Worm (Caenorhabditis elegans) whole organism, L4 larva: ENCODE results near the gene best-20.

Source experiments
- F26F4.8 ChIP-seq: fragments of 200-800 bp; sonication (Bioruptor generic); conservative IDR thresholded peaks from 2 replicates; pipeline ENCODE4 v1.3.6; 2022; ENCODE audit warnings: missing genetic modification characterization, missing compliant biosample characterization
- Y105C5A.15 ChIP-seq: fragments of 200-800 bp; sonication (Bioruptor generic); IDR thresholded peaks from 2 replicates; pipeline ENCODE4 v1.3.6; 2022; ENCODE audit warnings: missing genetic modification characterization, missing compliant biosample characterization
- aha-1 ChIP-seq: fragments of 150-350 bp; peaks from one replicate; lab custom pipeline; 2014; ENCODE audit warnings: missing biosample characterization, missing genetic modification characterization
- aly-2 ChIP-seq: sonication (generic microtip); optimal IDR thresholded peaks from 2 replicates; lab custom pipeline; 2018; ENCODE audit warnings: missing biosample characterization, missing genetic modification characterization
- ama-1 ChIP-seq: fragments of 150-350 bp; optimal IDR thresholded peaks from 2 replicates; lab custom pipeline; 2014; ENCODE audit warnings: inconsistent platforms, mixed read lengths
- arid-1 ChIP-seq: fragments of 200-800 bp; sonication (Bioruptor generic); conservative IDR thresholded peaks from 2 replicates; pipeline ENCODE4 v1.3.6; 2022; ENCODE audit warnings: missing genetic modification reagents, missing genetic modification characterization, missing compliant biosample characterization
- ceh-82 ChIP-seq: sonication (generic microtip); optimal IDR thresholded peaks from 2 replicates; lab custom pipeline; 2017; ENCODE audit warnings: missing biosample characterization, missing genetic modification characterization
- daf-12 ChIP-seq: fragments of 150-350 bp; optimal IDR thresholded peaks from 2 replicates; lab custom pipeline; 2014; ENCODE audit warnings: missing biosample characterization, missing genetic modification reagents, missing genetic modification characterization
- daf-16 ChIP-seq, 3 experiments: sonication (generic microtip); optimal IDR thresholded peaks; 2 replicates each; lab custom pipeline; 2016 to 2017; ENCODE audit warnings: missing genetic modification characterization in 3 of 3, missing genetic modification reagents in 3 of 3, mild to moderate bottlenecking in 2 of 3, missing compliant biosample characterization in 2 of 3, missing biosample characterization in 1 of 3, moderate library complexity in 1 of 3
- daf-19 ChIP-seq: fragments of 200-800 bp; sonication (Bioruptor generic); conservative IDR thresholded peaks from 2 replicates; pipeline ENCODE4 v1.3.6; 2022; ENCODE audit warnings: missing genetic modification characterization, missing compliant biosample characterization
- dve-1 ChIP-seq: sonication (generic microtip); optimal IDR thresholded peaks from 2 replicates; lab custom pipeline; 2017; ENCODE audit warnings: antibody characterized with exemption, mild to moderate bottlenecking, missing genetic modification characterization, missing compliant biosample characterization; ENCODE audit not compliant: insufficient read depth
- fkh-10 ChIP-seq: fragments of 150-350 bp; optimal IDR thresholded peaks from 2 replicates; lab custom pipeline; 2014; ENCODE audit warnings: missing biosample characterization, missing genetic modification reagents, missing genetic modification characterization
- fos-1 ChIP-seq: fragments of 150-350 bp; optimal IDR thresholded peaks from 2 replicates; lab custom pipeline; 2014; ENCODE audit warnings: missing biosample characterization, missing genetic modification characterization
- hif-1 ChIP-seq, 2 experiments: sonication (generic microtip); optimal IDR thresholded peaks; 2 replicates each; lab custom pipeline; 2016 to 2017; ENCODE audit warnings: missing compliant biosample characterization in 2 of 2, missing genetic modification characterization in 2 of 2, missing genetic modification reagents in 2 of 2, missing genotype in 2 of 2, mild to moderate bottlenecking in 1 of 2
- lin-39 ChIP-seq: fragments of 150-350 bp; optimal IDR thresholded peaks from 2 replicates; lab custom pipeline; 2014; ENCODE audit warnings: missing biosample characterization, missing genetic modification reagents, missing genetic modification characterization
- lir-3 ChIP-seq: sonication (generic microtip); optimal IDR thresholded peaks from 2 replicates; lab custom pipeline; 2016; ENCODE audit warnings: mild to moderate bottlenecking, missing genetic modification characterization, missing compliant biosample characterization
- lsy-2 ChIP-seq, 2 experiments: fragments of 150-350 bp in 1 of 2; sonication (generic microtip) in 1 of 2; optimal IDR thresholded peaks; 2 replicates each; lab custom pipeline; 2014 to 2017; ENCODE audit warnings: missing biosample characterization in 2 of 2, missing genetic modification characterization in 2 of 2
- madf-5 ChIP-seq, 2 experiments: fragments of 200-800 bp; sonication (Bioruptor generic); IDR thresholded peaks; 2 replicates each; pipeline ENCODE4 v1.3.6; 2022; ENCODE audit warnings: missing compliant biosample characterization in 2 of 2, missing genetic modification characterization in 2 of 2
- madf-9 ChIP-seq: fragments of 200-800 bp; sonication (Bioruptor generic); conservative IDR thresholded peaks from 2 replicates; pipeline ENCODE4 v1.3.6; 2022; ENCODE audit warnings: missing genetic modification reagents, missing genetic modification characterization, missing compliant biosample characterization
- nhr-10 ChIP-seq: fragments of 150-350 bp; optimal IDR thresholded peaks from 2 replicates; lab custom pipeline; 2014; ENCODE audit warnings: missing biosample characterization, missing genetic modification characterization
- nhr-102 ChIP-seq: sonication (generic microtip); optimal IDR thresholded peaks from 2 replicates; lab custom pipeline; 2016; ENCODE audit warnings: mild to moderate bottlenecking, missing genetic modification characterization, moderate library complexity, missing compliant biosample characterization
- nhr-111 ChIP-seq: fragments of 200-800 bp; sonication (Bioruptor generic); optimal IDR thresholded peaks from 2 replicates; lab custom pipeline; 2018; ENCODE audit warnings: mild to moderate bottlenecking, missing genetic modification characterization, missing compliant biosample characterization
- nhr-25 ChIP-seq: sonication (generic microtip); optimal IDR thresholded peaks from 2 replicates; lab custom pipeline; 2017; ENCODE audit warnings: missing genetic modification characterization, mild to moderate bottlenecking, missing compliant biosample characterization, antibody characterized with exemption, moderate library complexity, borderline replicate concordance; ENCODE audit not compliant: insufficient read depth
- nhr-28 ChIP-seq: fragments of 150-350 bp; optimal IDR thresholded peaks from 2 replicates; lab custom pipeline; 2014; ENCODE audit warnings: missing biosample characterization, missing genetic modification characterization
- nhr-41 ChIP-seq: fragments of 200-800 bp; sonication (Bioruptor generic); IDR thresholded peaks from 2 replicates; pipeline ENCODE4 v1.3.6; 2022; ENCODE audit warnings: missing genetic modification reagents, missing genetic modification characterization, missing compliant biosample characterization
- nhr-6 ChIP-seq: fragments of 150-350 bp; optimal IDR thresholded peaks from 2 replicates; lab custom pipeline; 2014; ENCODE audit warnings: missing biosample characterization, missing genetic modification characterization
- nhr-76 ChIP-seq: fragments of 150-350 bp; optimal IDR thresholded peaks from 2 replicates; lab custom pipeline; 2014; ENCODE audit warnings: missing biosample characterization, missing genetic modification characterization
- pqm-1 ChIP-seq: sonication (generic microtip); optimal IDR thresholded peaks from 2 replicates; lab custom pipeline; 2017; ENCODE audit warnings: missing biosample characterization, missing genetic modification characterization
- saeg-2 ChIP-seq: fragments of 200-800 bp; sonication (Bioruptor generic); IDR thresholded peaks from 2 replicates; pipeline ENCODE4 v1.3.6; 2022; ENCODE audit warnings: missing genetic modification reagents, missing genetic modification characterization, missing compliant biosample characterization
- snpc-1.2 ChIP-seq: fragments of 200-800 bp; sonication (Bioruptor generic); IDR thresholded peaks from 2 replicates; pipeline ENCODE4 v1.3.6; 2022; ENCODE audit warnings: missing genetic modification reagents, missing genetic modification characterization, missing compliant biosample characterization
- snpc-4 ChIP-seq: fragments of 150-350 bp; optimal IDR thresholded peaks from 2 replicates; lab custom pipeline; 2014; ENCODE audit warnings: missing biosample characterization, missing genetic modification characterization
- spr-3 ChIP-seq: fragments of 200-800 bp; sonication (Bioruptor generic); optimal IDR thresholded peaks from 2 replicates; lab custom pipeline; 2018; ENCODE audit warnings: mild to moderate bottlenecking, missing genetic modification characterization, missing compliant biosample characterization
- zfp-3 ChIP-seq: fragments of 200-800 bp; sonication (Bioruptor generic); conservative IDR thresholded peaks from 2 replicates; pipeline ENCODE4 v1.3.6; 2022; ENCODE audit warnings: missing genetic modification reagents, missing genetic modification characterization, missing compliant biosample characterization
- ztf-11 ChIP-seq: fragments of 150-350 bp; optimal IDR thresholded peaks from 2 replicates; lab custom pipeline; 2014; ENCODE audit warnings: missing biosample characterization, missing genetic modification characterization

The best-20 gene

DNA sequence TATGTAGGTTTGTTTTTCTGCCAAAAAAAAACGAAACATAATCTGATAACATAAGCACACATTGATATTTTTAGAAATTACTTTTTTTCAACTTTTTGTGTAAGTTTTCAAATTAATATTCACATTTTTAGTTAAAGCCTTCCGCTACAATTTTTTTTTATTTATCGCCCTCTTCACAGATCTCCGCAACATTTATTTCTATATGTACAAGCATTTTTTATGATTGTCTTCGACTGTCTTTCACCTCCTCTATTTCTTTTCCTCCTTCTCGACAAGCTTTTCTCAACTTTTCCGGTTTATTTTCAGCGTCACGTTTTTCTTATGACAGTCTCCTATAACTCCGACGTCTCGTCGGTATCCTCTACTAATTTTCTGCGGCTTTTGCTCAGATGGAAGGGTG lies at the start of gene best-20:
TSS of gene best-20 (plus strand) at position 301 of the 400 bp plus-strand sequence.
- TF ChIP-seq hif-1 (tag; optimal IDR thresholded peaks at IDR 0.05; lab: Kevin White, UChicago) (no peak), nhr-102 (tag; lab: Kevin White, UChicago) (no peak), Y105C5A.15 (GFP tag; lab: Robert Waterston, UW) (no peak), ceh-82 (no peak), madf-5 (GFP tag; IDR thresholded peaks at IDR 0.05; lab: Robert Waterston, UW) (no peak), ama-1 (lab: Kevin White, UChicago) (no peak), nhr-111 (no peak), nhr-41 (GFP tag; lab: Robert Waterston, UW) (no peak), saeg-2 (GFP tag; lab: Robert Waterston, UW) (no peak), daf-19 (no peak), snpc-4 (tag; lab: Kevin White, UChicago) (no peak)

DNA sequence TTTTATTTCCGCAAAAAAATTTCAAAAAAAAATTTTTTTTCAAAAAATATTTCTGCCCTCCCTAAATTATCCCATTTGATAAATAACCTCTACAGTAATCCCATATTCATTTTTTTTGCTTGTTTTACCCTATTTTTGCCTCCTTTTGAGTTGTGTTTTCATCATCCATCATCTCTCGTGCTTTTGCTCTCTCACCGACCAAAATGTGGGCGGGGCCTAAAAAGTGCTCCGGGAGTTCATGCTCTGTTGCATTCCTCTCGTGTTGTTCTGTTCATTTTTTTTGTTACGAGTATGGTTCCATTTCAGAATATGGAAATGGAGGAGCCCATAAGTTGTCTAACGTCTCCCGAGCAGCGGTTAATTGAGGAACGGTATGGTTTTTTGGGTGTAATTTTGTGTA lies 46.8 kb upstream of the best-20 start, which contains the start of gene Y37E11AL.1:
TSS of gene Y37E11AL.1 (plus strand) at position 301 of the 400 bp plus-strand sequence.
- no peak for TF ChIP-seq snpc-1.2 (GFP tag; lab: Robert Waterston, UW)
- no peak for TF ChIP-seq madf-9
- TF ChIP-seq aha-1 (tag; lab: Kevin White, UChicago) = peak; percentile 34

DNA sequence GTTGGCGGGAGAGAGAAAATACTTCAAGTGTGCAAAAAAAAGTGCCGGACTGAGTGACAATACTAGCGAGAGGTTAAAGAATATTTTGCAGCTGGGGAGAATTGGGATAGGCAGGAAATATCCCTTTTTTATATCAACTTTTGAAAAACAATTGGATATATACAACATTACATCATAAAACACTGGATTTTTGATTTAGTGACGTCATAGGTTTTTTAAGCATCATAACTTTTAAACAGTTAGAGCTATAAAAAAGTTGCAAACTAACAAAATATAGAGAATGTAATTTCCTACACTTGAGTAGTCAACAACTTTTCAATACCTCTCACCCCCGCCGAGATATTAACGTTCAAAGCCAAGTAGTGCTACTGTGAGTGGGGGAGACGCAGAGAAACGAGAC lies 45.3 kb upstream of the best-20 start:
- TF ChIP-seq lin-39 (tag; lab: Kevin White, UChicago) = no peak
- TF ChIP-seq lsy-2 (tag; optimal IDR thresholded peaks at IDR 0.05; lab: Kevin White, UChicago) = no peak

DNA sequence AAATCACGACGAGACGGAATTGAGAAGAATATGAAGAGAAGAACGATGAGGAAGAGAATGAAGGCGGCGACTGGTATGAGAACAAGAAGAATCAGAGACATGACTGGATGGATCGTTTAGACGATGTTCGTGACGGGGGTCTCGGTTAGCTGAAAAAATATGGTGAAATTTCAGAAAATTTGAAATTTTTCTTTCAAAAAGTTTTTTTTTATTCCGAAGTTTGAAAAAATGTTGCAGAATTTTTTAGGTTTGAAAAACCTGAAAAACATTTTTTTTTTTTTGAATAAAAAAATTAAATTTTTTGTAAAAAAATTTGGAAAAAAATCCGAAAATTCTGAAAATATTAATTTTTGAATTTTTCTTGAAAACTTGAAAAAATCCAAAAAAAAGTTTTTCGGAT lies 37.0 kb upstream of the best-20 start, which contains the start of gene Y37E11AM.3:
TSS of gene Y37E11AM.3 (minus strand) at position 101 of the 400 bp plus-strand sequence.
- TF ChIP-seq nhr-10 (tag; lab: Kevin White, UChicago) = no peak
- TF ChIP-seq daf-12 = no peak
- no peak for TF ChIP-seq lir-3
- no peak for TF ChIP-seq nhr-6 (tag; lab: Kevin White, UChicago)
- TF ChIP-seq zfp-3 = no peak
- TF ChIP-seq nhr-111 = no peak

DNA sequence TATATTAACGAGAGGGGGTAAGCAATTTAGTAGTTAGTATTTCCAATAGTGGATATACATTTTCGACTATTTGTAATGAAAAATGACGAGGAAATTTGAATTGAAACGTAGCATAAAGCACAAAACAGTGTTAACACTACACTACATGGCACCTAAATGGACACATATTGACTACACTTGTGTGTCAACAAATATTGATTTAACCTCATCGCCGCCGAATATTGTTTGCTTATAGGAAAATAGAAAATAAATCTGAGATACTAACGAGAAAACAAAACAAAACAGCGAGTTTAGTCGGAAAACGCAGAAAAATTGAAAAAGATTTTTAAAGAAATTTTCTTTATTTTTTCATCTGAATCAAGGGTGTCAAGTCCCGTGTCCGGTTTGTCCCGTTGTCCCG lies 35.4 kb upstream of the best-20 start:
- no peak for TF ChIP-seq ztf-11
- TF ChIP-seq daf-16 (GFP tag; optimal IDR thresholded peaks at IDR 0.05; lab: Kevin White, UChicago) = no peak
- peak; percentile 34 for TF ChIP-seq daf-16 (tag; optimal IDR thresholded peaks at IDR 0.05; lab: Kevin White, UChicago)
- no peak for TF ChIP-seq fos-1 (tag; lab: Kevin White, UChicago)
- no peak for TF ChIP-seq lsy-2 (tag; optimal IDR thresholded peaks at IDR 0.05; lab: Kevin White, UChicago)
- TF ChIP-seq nhr-28 (tag; lab: Kevin White, UChicago) = peak; percentile 30
- TF ChIP-seq dve-1 (tag; lab: Kevin White, UChicago) = no peak
- no peak for TF ChIP-seq nhr-76
- no peak for TF ChIP-seq fkh-10 (GFP tag; lab: Kevin White, UChicago)
- no peak for TF ChIP-seq nhr-25 (tag; lab: Kevin White, UChicago)
- TF ChIP-seq F26F4.8 (GFP tag; lab: Robert Waterston, UW) = no peak
- TF ChIP-seq arid-1 (GFP tag; lab: Robert Waterston, UW) = no peak
- no peak for TF ChIP-seq spr-3
- no peak for TF ChIP-seq pqm-1 (tag; lab: Kevin White, UChicago)
- no peak for TF ChIP-seq aly-2
